Fruit fly (Drosophila melanogaster): ENCODE measurements around the gene sta.
A peak's percentile ranks its signal among the peaks of the same experiment; 100 is the strongest.

The sta gene

DNA sequence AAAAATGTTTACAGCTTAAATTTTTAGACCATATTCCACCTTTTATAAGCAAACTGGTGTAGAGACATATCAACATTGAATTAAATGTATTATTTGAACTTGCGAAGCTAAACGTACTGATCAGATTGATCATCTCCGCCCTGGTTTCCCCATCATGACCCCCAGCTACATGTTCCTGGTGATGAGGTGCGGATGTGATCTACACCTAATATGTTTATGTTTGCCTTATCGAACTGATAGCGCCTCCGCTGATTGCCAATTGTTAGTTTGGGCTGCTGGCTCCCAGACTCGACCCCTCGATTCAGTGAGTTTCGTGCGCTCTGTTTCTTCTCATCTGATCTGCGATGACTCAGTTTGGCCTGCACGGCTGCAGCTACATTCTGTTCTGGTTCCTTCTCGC, 11.0 kb downstream of the sta start, which contains the start of gene CG14780:
TSS of gene CG14780 (plus strand) at position 301 of the 400 bp plus-strand sequence.
- TF ChIP-seq sage (GFP tag; optimal IDR thresholded peaks at IDR 0.05) (no peak), pan (optimal IDR thresholded peaks at IDR 0.05) (no peak), lola (GFP tag; optimal IDR thresholded peaks at IDR 0.05) (no peak), h (GFP tag; optimal IDR thresholded peaks at IDR 0.05) (no peak), ey (GFP tag; optimal IDR thresholded peaks at IDR 0.05) (no peak), Sp1 (GFP tag; optimal IDR thresholded peaks at IDR 0.05) (no peak), Abd-B (GFP tag; optimal IDR thresholded peaks at IDR 0.05) (no peak), usp (GFP tag; optimal IDR thresholded peaks at IDR 0.05) (no peak), brk (GFP tag; optimal IDR thresholded peaks at IDR 0.05) (no peak), foxo (GFP tag; optimal IDR thresholded peaks at IDR 0.05) (no peak), tai (GFP tag; optimal IDR thresholded peaks at IDR 0.05) (no peak), GATAd (GFP tag; optimal IDR thresholded peaks at IDR 0.05) (no peak), dl (GFP tag; optimal IDR thresholded peaks at IDR 0.05; ENCODE audit: insufficient read depth in 1 of 2, partially characterized antibody in 2 of 2) (no peak), psq (GFP tag; optimal IDR thresholded peaks at IDR 0.05) (no peak), fru (GFP tag; optimal IDR thresholded peaks at IDR 0.05) (no peak), woc (GFP tag; optimal IDR thresholded peaks at IDR 0.05) (no peak), N (GFP tag; optimal IDR thresholded peaks at IDR 0.05) (no peak), Dif (GFP tag; optimal IDR thresholded peaks at IDR 0.05; ENCODE audit: partially characterized antibody) (no peak), CG32264 (GFP tag; optimal IDR thresholded peaks at IDR 0.05) (no peak)

DNA sequence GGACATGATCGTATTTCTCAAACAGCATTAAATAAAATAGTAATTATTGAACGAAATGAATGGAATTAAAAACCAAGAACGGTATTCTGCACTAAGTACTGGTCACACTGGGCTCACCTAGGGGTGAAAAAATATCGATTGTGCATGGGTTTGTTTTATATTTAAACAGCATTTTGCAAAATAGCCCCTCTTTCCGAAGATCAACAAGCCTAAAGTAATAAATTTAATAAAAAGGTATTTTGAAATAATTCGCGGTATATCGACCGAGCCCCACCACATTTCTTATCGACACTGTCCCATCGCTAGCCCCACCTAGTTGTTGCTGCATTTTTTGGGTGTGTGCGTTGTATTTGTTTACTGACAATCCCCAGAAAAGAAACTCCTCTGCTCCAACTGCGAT, 12.7 kb downstream of the sta start, which contains the start of gene pck:
TSS of gene pck (plus strand) at position 105 of the 400 bp plus-strand sequence.
- peak; percentile 71 for TF ChIP-seq sv (GFP tag; optimal IDR thresholded peaks at IDR 0.05)
- TF ChIP-seq brk (GFP tag; optimal IDR thresholded peaks at IDR 0.05): no peak
- TF ChIP-seq GATAd (GFP tag; optimal IDR thresholded peaks at IDR 0.05): peak; percentile 39
- TF ChIP-seq dmrt93B (GFP tag; optimal IDR thresholded peaks at IDR 0.05): no peak
- no peak for TF ChIP-seq Abd-B (GFP tag; optimal IDR thresholded peaks at IDR 0.05)
- peak; percentile 11 for TF ChIP-seq Hr83 (GFP tag; optimal IDR thresholded peaks at IDR 0.05; ENCODE audit: poor library complexity, severe bottlenecking)
- TF ChIP-seq Dfd (GFP tag; optimal IDR thresholded peaks at IDR 0.05): no peak
- TF ChIP-seq OdsH (GFP tag; optimal IDR thresholded peaks at IDR 0.05): peak; percentile 75
- TF ChIP-seq psq (GFP tag; optimal IDR thresholded peaks at IDR 0.05): peak; percentile 58
- TF ChIP-seq CG32264 (GFP tag; optimal IDR thresholded peaks at IDR 0.05): no peak
- TF ChIP-seq Myc (optimal IDR thresholded peaks at IDR 0.05): no peak
- TF ChIP-seq Rel (GFP tag; optimal IDR thresholded peaks at IDR 0.05): no peak
- TF ChIP-seq Rel (tag; optimal IDR thresholded peaks at IDR 0.05): peak; percentile 19
- no peak for TF ChIP-seq woc (GFP tag; optimal IDR thresholded peaks at IDR 0.05)
- TF ChIP-seq CrebA (GFP tag; optimal IDR thresholded peaks at IDR 0.05; ENCODE audit: borderline replicate concordance): no peak
- no peak for TF ChIP-seq lola (GFP tag; optimal IDR thresholded peaks at IDR 0.05)
- no peak for TF ChIP-seq dsf (GFP tag; optimal IDR thresholded peaks at IDR 0.05; ENCODE audit: borderline replicate concordance)
- TF ChIP-seq HLH106 (tag; optimal IDR thresholded peaks at IDR 0.05): peak; percentile 49
- peak; percentile 84 for TF ChIP-seq h (GFP tag; optimal IDR thresholded peaks at IDR 0.05)
- TF ChIP-seq pan (optimal IDR thresholded peaks at IDR 0.05): no peak
- no peak for TF ChIP-seq Hnf4 (GFP tag; optimal IDR thresholded peaks at IDR 0.05)
- TF ChIP-seq usp (GFP tag; optimal IDR thresholded peaks at IDR 0.05): no peak
- TF ChIP-seq fru (GFP tag; optimal IDR thresholded peaks at IDR 0.05): peak; percentile 75
- no peak for TF ChIP-seq Vsx2 (GFP tag; optimal IDR thresholded peaks at IDR 0.05; ENCODE audit: partially characterized antibody)
- TF ChIP-seq N (GFP tag; optimal IDR thresholded peaks at IDR 0.05): no peak
- TF ChIP-seq rgr (GFP tag; optimal IDR thresholded peaks at IDR 0.05): peak; percentile 82
- no peak for TF ChIP-seq Hr78 (GFP tag; optimal IDR thresholded peaks at IDR 0.05)
- TF ChIP-seq tai (GFP tag; optimal IDR thresholded peaks at IDR 0.05): no peak
- no peak for TF ChIP-seq Mio (GFP tag; optimal IDR thresholded peaks at IDR 0.05)
- TF ChIP-seq jim (GFP tag; optimal IDR thresholded peaks at IDR 0.05): no peak
- peak; percentile 74 for TF ChIP-seq ey (GFP tag; optimal IDR thresholded peaks at IDR 0.05)
- peak; percentile 51 for TF ChIP-seq Sp1 (GFP tag; optimal IDR thresholded peaks at IDR 0.05)
- no peak for TF ChIP-seq sage (GFP tag; optimal IDR thresholded peaks at IDR 0.05)
- TF ChIP-seq CG9705 (GFP tag; optimal IDR thresholded peaks at IDR 0.05): no peak
- no peak for TF ChIP-seq dl (GFP tag; optimal IDR thresholded peaks at IDR 0.05; ENCODE audit: insufficient read depth in 1 of 2, partially characterized antibody in 2 of 2)
- no peak for TF ChIP-seq Jra (GFP tag; optimal IDR thresholded peaks at IDR 0.05)
- TF ChIP-seq foxo (GFP tag; optimal IDR thresholded peaks at IDR 0.05): peak in 1 of 2 experiments; percentile 83
- no peak for TF ChIP-seq Dif (GFP tag; optimal IDR thresholded peaks at IDR 0.05; ENCODE audit: partially characterized antibody)
- peak; percentile 79 for TF ChIP-seq br (GFP tag; optimal IDR thresholded peaks at IDR 0.05)
